Worm (Caenorhabditis elegans): Measurements from ENCODE around the gene nipi-4.

The nipi-4 gene

ce11 chrV:7853900-7854299 is 16.7 kb downstream of the nipi-4 start:
- TF ChIP-seq lin-38 (GFP tag; IDR thresholded peaks at IDR 0.05) (0 out of 2 replicates have a peak, but pooled peaks have one; percentile 22), hlh-30 (tag; optimal IDR thresholded peaks at IDR 0.05; ENCODE audit: insufficient read depth) (no peak), daf-16 (GFP tag; optimal IDR thresholded peaks at IDR 0.05) (no peak), daf-16 (tag; optimal IDR thresholded peaks at IDR 0.05) (peak; percentile 25), zfp-3 (GFP tag; conservative IDR thresholded peaks at IDR 0.05) (no peak), hmg-1.1 (GFP tag; IDR thresholded peaks at IDR 0.05) (0 out of 2 replicates have a peak, but pooled peaks have one; percentile 34), unc-39 (tag; optimal IDR thresholded peaks at IDR 0.05) (no peak), nhr-111 (GFP tag; optimal IDR thresholded peaks at IDR 0.05) (no peak), madf-9 (GFP tag; conservative IDR thresholded peaks at IDR 0.05) (no peak), ZK337.2 (GFP tag; IDR thresholded peaks at IDR 0.05) (no peak), lin-15B (tag; optimal IDR thresholded peaks at IDR 0.05) (no peak), Y105C5A.15 (GFP tag; IDR thresholded peaks at IDR 0.05) (no peak), nhr-6 (tag; optimal IDR thresholded peaks at IDR 0.05) (peak; percentile 52), lsy-2 (tag; optimal IDR thresholded peaks at IDR 0.05) (peak in 1 of 2 experiments; percentile 27), mes-2 (tag; optimal IDR thresholded peaks at IDR 0.05; ENCODE audit: poor library complexity, severe bottlenecking) (peak; percentile 24)

- TF ChIP-seq lin-38 (GFP tag; IDR thresholded peaks at IDR 0.05) = peak; percentile 36; the same call in 1 of the 2 replicates
- no peak for TF ChIP-seq hlh-30 (tag; optimal IDR thresholded peaks at IDR 0.05; ENCODE audit: insufficient read depth)
- TF ChIP-seq F49E8.2 (tag; optimal IDR thresholded peaks at IDR 0.05; ENCODE audit: borderline replicate concordance) = peak; percentile 9
- TF ChIP-seq aha-1 (tag) = peak; percentile 84
Measured at ce11 chrV:7852078-7852477, 18.5 kb downstream of the nipi-4 start.

- no peak for TF ChIP-seq F49E8.2 (tag; optimal IDR thresholded peaks at IDR 0.05; ENCODE audit: borderline replicate concordance)
- TF ChIP-seq F26F4.8 (GFP tag; conservative IDR thresholded peaks at IDR 0.05) = no peak
- no peak for TF ChIP-seq pha-4 (GFP tag; IDR thresholded peaks at IDR 0.05)
- TF ChIP-seq pha-4 (tag; optimal IDR thresholded peaks at IDR 0.05) = no peak
- no peak for TF ChIP-seq R02D3.7 (tag; optimal IDR thresholded peaks at IDR 0.05)
- TF ChIP-seq dmd-8 (GFP tag; IDR thresholded peaks at IDR 0.05) = no peak
- no peak for TF ChIP-seq duxl-1 (tag; optimal IDR thresholded peaks at IDR 0.05; ENCODE audit: poor library complexity)
- no peak for TF ChIP-seq nhr-237 (tag; optimal IDR thresholded peaks at IDR 0.05)
- no peak for TF ChIP-seq zag-1 (tag; optimal IDR thresholded peaks at IDR 0.05)
- TF ChIP-seq ZK337.2 (GFP tag; IDR thresholded peaks at IDR 0.05) = no peak
- TF ChIP-seq attf-4 (tag; optimal IDR thresholded peaks at IDR 0.05) = no peak
- no peak for TF ChIP-seq nhr-10 (tag; optimal IDR thresholded peaks at IDR 0.05)
- no peak for TF ChIP-seq zip-11 (GFP tag; IDR thresholded peaks at IDR 0.05)
- no peak for TF ChIP-seq Y75B8A.6 (GFP tag; IDR thresholded peaks at IDR 0.05)
- no peak for TF ChIP-seq spr-1 (tag; optimal IDR thresholded peaks at IDR 0.05)
- no peak for TF ChIP-seq Y105C5A.15 (GFP tag; IDR thresholded peaks at IDR 0.05)
- TF ChIP-seq unc-130 (GFP tag; optimal IDR thresholded peaks at IDR 0.05) = no peak
- no peak for TF ChIP-seq daf-16 (GFP tag; optimal IDR thresholded peaks at IDR 0.05)
- TF ChIP-seq daf-16 (tag; optimal IDR thresholded peaks at IDR 0.05) = peak; percentile 32
- no peak for TF ChIP-seq nhr-76 (tag; optimal IDR thresholded peaks at IDR 0.05)
- TF ChIP-seq mdl-1 (tag; optimal IDR thresholded peaks at IDR 0.05) = peak in 1 of 2 experiments; percentile 72
- no peak for TF ChIP-seq rbr-2 (tag; optimal IDR thresholded peaks at IDR 0.05)
- TF ChIP-seq F44E2.7 (GFP tag; IDR thresholded peaks at IDR 0.05) = no peak
- no peak for TF ChIP-seq mxl-2 (GFP tag; conservative IDR thresholded peaks at IDR 0.05)
- peak; percentile 57 for TF ChIP-seq hmg-1.1 (GFP tag; IDR thresholded peaks at IDR 0.05)
- TF ChIP-seq hlh-11 (tag; optimal IDR thresholded peaks at IDR 0.05) = peak; percentile 86
- no peak for TF ChIP-seq ceh-62 (tag; optimal IDR thresholded peaks at IDR 0.05)
- TF ChIP-seq ceh-44 (GFP tag; IDR thresholded peaks at IDR 0.05) = no peak
- TF ChIP-seq aha-1 (tag) = no peak
- peak; percentile 29 for TF ChIP-seq nhr-77 (tag; optimal IDR thresholded peaks at IDR 0.05)
- TF ChIP-seq ztf-7 (tag; optimal IDR thresholded peaks at IDR 0.05) = peak; percentile 30
- TF ChIP-seq ZK546.5 (tag; optimal IDR thresholded peaks at IDR 0.05) = no peak
- no peak for TF ChIP-seq lin-1 (GFP tag; IDR thresholded peaks at IDR 0.05)
- 0 out of 2 replicates have a peak, but pooled peaks have one; percentile 25 for TF ChIP-seq madf-9 (GFP tag; conservative IDR thresholded peaks at IDR 0.05)
- TF ChIP-seq dmd-9 (GFP tag; IDR thresholded peaks at IDR 0.05) = no peak
- no peak for TF ChIP-seq vab-7 (GFP tag; IDR thresholded peaks at IDR 0.05)
- TF ChIP-seq hif-1 (tag; optimal IDR thresholded peaks at IDR 0.05) = peak in 1 of 2 experiments; percentile 39
- no peak for TF ChIP-seq nhr-111 (GFP tag; optimal IDR thresholded peaks at IDR 0.05)
- no peak for TF ChIP-seq lim-7 (GFP tag; IDR thresholded peaks at IDR 0.05)
- peak in 1 of 2 experiments; percentile 16 for TF ChIP-seq lsy-2 (tag; optimal IDR thresholded peaks at IDR 0.05)
Measured at ce11 chrV:7848251-7848650, 22.4 kb downstream of the nipi-4 start.
